Worm (Caenorhabditis elegans): ENCODE results near the gene srt-41.

DNA sequence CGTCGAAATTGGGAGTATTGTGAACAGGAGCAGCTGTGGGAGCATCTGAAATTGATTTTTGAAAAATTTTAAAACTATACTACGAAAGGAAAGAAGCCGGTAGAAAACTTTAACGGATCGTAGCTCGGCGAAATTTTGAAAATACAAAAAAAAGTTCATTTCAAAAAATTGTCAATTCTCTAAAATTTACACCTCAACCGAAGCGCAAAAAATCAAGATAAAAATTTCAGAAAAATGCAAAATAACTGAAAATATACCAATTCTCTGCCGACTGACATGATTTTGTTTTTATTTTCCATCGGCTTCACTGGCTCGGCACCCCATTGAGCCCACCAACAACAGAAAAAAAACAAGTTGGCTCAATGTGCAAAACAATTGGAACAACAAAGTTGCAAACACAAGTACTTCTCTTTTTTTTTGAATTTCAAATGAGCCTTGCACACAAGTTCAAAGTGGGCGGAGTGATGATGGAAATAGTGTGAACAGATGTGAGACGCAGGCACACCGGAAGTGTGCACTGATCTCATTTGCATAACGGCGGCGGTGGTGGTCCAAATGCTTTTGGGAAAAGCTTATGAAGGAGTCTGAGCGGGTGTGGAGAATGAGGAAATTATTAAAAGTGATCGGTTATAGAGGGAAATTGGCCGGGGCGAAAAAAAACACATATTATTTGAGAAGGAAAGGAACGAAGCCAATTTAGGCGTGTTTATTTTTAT is 27.9 kb downstream of the srt-41 start, which contains the start of gene F36H9.7:
- TF ChIP-seq W03F9.2 (tag; optimal IDR thresholded peaks at IDR 0.05) (no peak), dao-5 (tag; optimal IDR thresholded peaks at IDR 0.05) (no peak)

Measured in whole organism, L4/young adult.